Worm (Caenorhabditis elegans): ENCODE data around the gene srh-5.

srh-5 gene

ce11 chrV:1731918-1732317 lies 46.5 kb downstream of the srh-5 start, which contains the start of gene gst-21:
gst-21 (minus strand) TSS chrV:1732018.
- no peak for TF ChIP-seq med-1 (GFP tag; optimal IDR thresholded peaks at IDR 0.05; ENCODE audit: insufficient read depth)
- no peak for TF ChIP-seq T22C8.4 (GFP tag; IDR thresholded peaks at IDR 0.05)
- no peak for TF ChIP-seq cog-1 (tag; optimal IDR thresholded peaks at IDR 0.05)
- no peak for TF ChIP-seq klf-2 (GFP tag; conservative IDR thresholded peaks at IDR 0.05)
- no peak for TF ChIP-seq ref-1 (GFP tag; conservative IDR thresholded peaks at IDR 0.05)
- TF ChIP-seq ztf-29 (GFP tag; IDR thresholded peaks at IDR 0.05), result no peak
- no peak for TF ChIP-seq flt-1 (GFP tag; IDR thresholded peaks at IDR 0.05)
- no peak for TF ChIP-seq ztf-23 (GFP tag; IDR thresholded peaks at IDR 0.05)
- TF ChIP-seq tab-1 (GFP tag; IDR thresholded peaks at IDR 0.05), result no peak

ce11 chrV:1734569-1734968 lies 49.1 kb downstream of the srh-5 start, which contains the start of gene str-160:
str-160 (plus strand) TSS chrV:1734869.
- TF ChIP-seq med-1 (GFP tag; optimal IDR thresholded peaks at IDR 0.05; ENCODE audit: insufficient read depth), result no peak
- TF ChIP-seq T22C8.4 (GFP tag; IDR thresholded peaks at IDR 0.05), result no peak
- TF ChIP-seq flt-1 (GFP tag; IDR thresholded peaks at IDR 0.05), result no peak
- no peak for TF ChIP-seq ztf-23 (GFP tag; IDR thresholded peaks at IDR 0.05)
- TF ChIP-seq tab-1 (GFP tag; IDR thresholded peaks at IDR 0.05), result no peak
- no peak for TF ChIP-seq ref-1 (GFP tag; conservative IDR thresholded peaks at IDR 0.05)
- no peak for TF ChIP-seq ztf-29 (GFP tag; IDR thresholded peaks at IDR 0.05)
- TF ChIP-seq cog-1 (tag; optimal IDR thresholded peaks at IDR 0.05), result no peak
- TF ChIP-seq klf-2 (GFP tag; conservative IDR thresholded peaks at IDR 0.05), result no peak
